Fruit fly (Drosophila melanogaster) whole organism, prepupa: ENCODE data around the gene CG11342.
A peak's percentile ranks its signal among the peaks of the same experiment; 100 is the strongest.

Experiments used
- CG11902 ChIP-seq: fragments of 200-800 bp; sonication (Bioruptor generic); optimal IDR thresholded peaks from 3 replicates; lab custom pipeline; 2016; ENCODE audit warnings: missing biosample characterization, missing genetic modification characterization
- CG15336 ChIP-seq: fragments of 200-800 bp; sonication (Bioruptor generic); IDR thresholded peaks from 2 replicates; pipeline ENCODE4 v1.3.6; 2022; ENCODE audit warnings: missing biosample characterization, missing genetic modification characterization
- CG16779 ChIP-seq: fragments of 200-800 bp; sonication (Bioruptor generic); optimal IDR thresholded peaks from 3 replicates; lab custom pipeline; 2017; ENCODE audit warnings: missing biosample characterization, mild to moderate bottlenecking, missing genetic modification characterization
- CG6276 ChIP-seq: fragments of 200-800 bp; sonication (Bioruptor generic); optimal IDR thresholded peaks from 2 replicates; lab custom pipeline; 2017; ENCODE audit warnings: missing biosample characterization, mild to moderate bottlenecking, missing genetic modification characterization
- CG6854 ChIP-seq: fragments of 200-800 bp; sonication (Bioruptor generic); optimal IDR thresholded peaks from 2 replicates; lab custom pipeline; 2017; ENCODE audit warnings: missing biosample characterization, mild to moderate bottlenecking, missing genetic modification characterization
- CG8119 ChIP-seq: fragments of 200-800 bp; sonication (Bioruptor generic); IDR thresholded peaks from 3 replicates; pipeline ENCODE4 v1.3.6; 2022; ENCODE audit warnings: missing biosample characterization, missing genetic modification characterization
- Eip75B ChIP-seq: fragments of 200-800 bp; sonication (Bioruptor generic); optimal IDR thresholded peaks from 3 replicates; lab custom pipeline; 2016; ENCODE audit warnings: missing biosample characterization, missing genetic modification characterization
- Lpt ChIP-seq: fragments of 200-800 bp; sonication (Bioruptor generic); optimal IDR thresholded peaks from 3 replicates; lab custom pipeline; 2016; ENCODE audit warnings: missing biosample characterization, missing genetic modification characterization
- OdsH ChIP-seq: fragments of 200-800 bp; sonication (Bioruptor generic); optimal IDR thresholded peaks from 3 replicates; lab custom pipeline; 2016; ENCODE audit warnings: missing biosample characterization, missing genetic modification characterization
- Sox102F ChIP-seq: fragments of 200-800 bp; sonication (Bioruptor generic); optimal IDR thresholded peaks from 2 replicates; lab custom pipeline; 2016; ENCODE audit warnings: missing biosample characterization, mild to moderate bottlenecking, missing genetic modification characterization
- dac ChIP-seq: fragments of 200-800 bp; sonication (Bioruptor generic); optimal IDR thresholded peaks from 2 replicates; lab custom pipeline; 2017; ENCODE audit warnings: missing biosample characterization, mild to moderate bottlenecking, missing genetic modification characterization
- fd85E ChIP-seq: fragments of 200-800 bp; sonication (Bioruptor generic); optimal IDR thresholded peaks from 3 replicates; lab custom pipeline; 2016; ENCODE audit warnings: missing biosample characterization, missing genetic modification characterization
- spab ChIP-seq: fragments of 200-800 bp; sonication (Bioruptor generic); optimal IDR thresholded peaks from 2 replicates; lab custom pipeline; 2017; ENCODE audit warnings: missing biosample characterization, mild to moderate bottlenecking, missing genetic modification characterization, missing genetic modification reagents

DNA sequence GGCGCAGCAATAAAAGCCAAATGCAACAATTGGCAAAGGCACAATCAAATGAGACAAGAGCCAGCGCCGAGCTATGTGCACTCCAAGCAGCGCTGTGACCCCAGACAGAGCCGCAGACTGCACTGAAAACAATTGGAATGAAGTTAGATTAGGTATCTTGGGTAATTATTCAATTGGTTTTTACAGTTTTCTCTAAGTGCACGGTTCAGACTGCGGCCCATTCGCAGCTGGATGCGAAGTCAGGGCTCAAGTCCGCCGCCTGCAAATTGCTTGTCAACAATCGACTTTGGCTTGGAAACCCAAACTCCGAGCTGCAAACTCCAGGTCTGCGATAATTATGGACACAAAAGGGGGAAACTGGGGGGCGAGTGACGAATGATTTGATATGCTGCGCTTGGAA is 26.4 kb upstream of the CG11342 start:
- TF ChIP-seq CG6276 (GFP tag; lab: Kevin White, UChicago) (peak; percentile 20), Lpt (GFP tag; lab: Kevin White, UChicago) (no peak), Eip75B (GFP tag; lab: Kevin White, UChicago) (no peak), fd85E (GFP tag; lab: Kevin White, UChicago) (no peak), CG8119 (GFP tag; lab: Robert Waterston, UW) (no peak), spab (GFP tag; lab: Kevin White, UChicago) (no peak), CG6854 (no peak), dac (GFP tag; lab: Kevin White, UChicago) (no peak), Sox102F (GFP tag; lab: Kevin White, UChicago) (no peak), CG11902 (GFP tag; lab: Kevin White, UChicago) (no peak), OdsH (GFP tag; lab: Kevin White, UChicago) (peak; percentile 19), CG15336 (GFP tag; lab: Robert Waterston, UW) (no peak), CG16779 (no peak)
